Fruit fly (Drosophila melanogaster): ENCODE measurements around the gene CG43145.

The CG43145 gene

DNA sequence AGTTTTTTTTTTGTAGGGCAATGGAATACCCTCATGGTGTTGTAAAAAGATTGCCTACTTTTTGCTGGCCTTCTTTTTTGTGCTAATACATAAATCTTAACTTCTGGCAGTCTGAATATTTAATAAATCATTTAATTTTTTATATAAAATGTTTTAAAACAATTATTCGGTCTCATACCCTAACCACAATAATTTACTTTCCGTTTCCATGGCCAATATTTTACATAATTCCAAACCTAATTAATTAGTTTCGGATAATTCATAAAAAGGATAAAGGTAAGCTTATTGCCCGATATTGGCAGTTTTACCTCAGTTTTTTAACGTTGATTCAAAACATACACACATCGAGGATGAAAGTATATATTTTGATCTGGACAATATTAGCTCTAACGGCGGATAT is 1.7 kb upstream of the CG43145 start, which contains the start of gene CG42465:
Gene CG42465, plus strand, starts transcription at position 301 of the 400 bp plus-strand sequence.
- TF ChIP-seq CG10631 (GFP tag; optimal IDR thresholded peaks at IDR 0.05) (no peak), CG32006 (GFP tag; optimal IDR thresholded peaks at IDR 0.05) (no peak), CG3032 (tag; optimal IDR thresholded peaks at IDR 0.05) (no peak), CG3919 (GFP tag; optimal IDR thresholded peaks at IDR 0.05) (no peak), Sox102F (GFP tag; optimal IDR thresholded peaks at IDR 0.05) (no peak), CG16779 (tag; optimal IDR thresholded peaks at IDR 0.05) (no peak), CG8632 (GFP tag; optimal IDR thresholded peaks at IDR 0.05) (no peak), spab (GFP tag; optimal IDR thresholded peaks at IDR 0.05) (no peak), lz (GFP tag; optimal IDR thresholded peaks at IDR 0.05) (no peak), salr (GFP tag; optimal IDR thresholded peaks at IDR 0.05) (no peak), Blimp-1 (GFP tag; optimal IDR thresholded peaks at IDR 0.05) (no peak), CG6276 (GFP tag; optimal IDR thresholded peaks at IDR 0.05) (no peak), CG6163 (GFP tag; IDR thresholded peaks at IDR 0.05) (no peak), CG15336 (GFP tag; IDR thresholded peaks at IDR 0.05) (no peak), CG11294 (GFP tag; IDR thresholded peaks at IDR 0.05) (no peak), Eip75B (GFP tag; optimal IDR thresholded peaks at IDR 0.05) (no peak), Lpt (GFP tag; optimal IDR thresholded peaks at IDR 0.05) (no peak)

DNA sequence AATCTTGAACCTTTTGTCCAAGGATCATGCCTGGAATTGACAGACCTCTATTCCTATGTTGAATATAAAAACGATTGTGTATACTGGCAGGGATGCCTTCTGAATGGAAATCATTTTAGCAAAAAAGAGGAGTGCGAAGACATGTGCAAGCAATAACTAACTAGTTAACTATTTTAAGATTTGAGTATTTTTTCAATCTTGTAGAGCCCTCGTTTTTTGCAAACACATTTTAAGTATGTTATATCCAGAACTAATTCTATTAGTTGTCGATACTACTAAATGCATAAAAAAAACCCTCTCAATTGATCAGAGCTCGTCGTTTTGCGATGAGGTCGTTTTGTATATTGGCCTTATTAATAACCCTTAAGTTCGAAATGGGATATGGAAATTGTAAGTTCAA is 1.3 kb upstream of the CG43145 start, which contains the start of gene Sfp24C1:
Gene Sfp24C1, plus strand, starts transcription at position 301 of the 400 bp plus-strand sequence.
- no peak for TF ChIP-seq CG8319 (GFP tag; optimal IDR thresholded peaks at IDR 0.05)
- TF ChIP-seq CG8119 (GFP tag; IDR thresholded peaks at IDR 0.05): no peak
- no peak for TF ChIP-seq CG10631 (GFP tag; optimal IDR thresholded peaks at IDR 0.05)
- TF ChIP-seq CG9139 (GFP tag; optimal IDR thresholded peaks at IDR 0.05): no peak
- TF ChIP-seq achi (GFP tag; optimal IDR thresholded peaks at IDR 0.05): no peak
- TF ChIP-seq OdsH (GFP tag; optimal IDR thresholded peaks at IDR 0.05): no peak
- TF ChIP-seq fd59A (GFP tag; optimal IDR thresholded peaks at IDR 0.05): no peak
- TF ChIP-seq CG34406 (GFP tag; optimal IDR thresholded peaks at IDR 0.05): no peak
- no peak for TF ChIP-seq Eip78C (GFP tag)
- TF ChIP-seq CG15336 (GFP tag; IDR thresholded peaks at IDR 0.05): no peak
- TF ChIP-seq Ets96B (tag; optimal IDR thresholded peaks at IDR 0.05): no peak
- TF ChIP-seq CG6854 (GFP tag; optimal IDR thresholded peaks at IDR 0.05): no peak
- no peak for TF ChIP-seq svp (GFP tag)
- TF ChIP-seq Hr39 (GFP tag; optimal IDR thresholded peaks at IDR 0.05): no peak
- no peak for TF ChIP-seq dsx (GFP tag; optimal IDR thresholded peaks at IDR 0.05; ENCODE audit: poor library complexity, severe bottlenecking)
- no peak for TF ChIP-seq CG11902 (GFP tag; optimal IDR thresholded peaks at IDR 0.05)

DNA sequence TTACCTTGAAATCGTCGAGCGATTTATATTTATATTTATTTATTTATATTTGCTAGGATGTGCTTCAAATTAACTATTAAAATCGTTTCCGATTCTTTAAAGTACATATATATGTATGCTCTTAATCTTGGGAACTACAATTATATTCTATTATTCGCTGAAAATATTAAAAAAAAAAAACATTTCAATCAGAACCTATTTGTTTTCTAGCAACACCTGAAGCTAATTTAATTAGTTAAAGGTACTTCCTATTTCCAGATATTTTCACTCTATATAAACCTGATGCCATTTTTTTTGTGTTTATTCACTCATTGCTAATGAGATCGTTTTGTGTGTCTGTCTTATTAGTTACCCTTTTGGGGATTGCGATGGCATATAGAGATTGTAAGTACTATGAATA is 636 bp upstream of the CG43145 start, which contains the start of gene CG42467:
Gene CG42467, plus strand, starts transcription at position 301 of the 400 bp plus-strand sequence.
- no peak for TF ChIP-seq Sox14 (GFP tag; optimal IDR thresholded peaks at IDR 0.05)

DNA sequence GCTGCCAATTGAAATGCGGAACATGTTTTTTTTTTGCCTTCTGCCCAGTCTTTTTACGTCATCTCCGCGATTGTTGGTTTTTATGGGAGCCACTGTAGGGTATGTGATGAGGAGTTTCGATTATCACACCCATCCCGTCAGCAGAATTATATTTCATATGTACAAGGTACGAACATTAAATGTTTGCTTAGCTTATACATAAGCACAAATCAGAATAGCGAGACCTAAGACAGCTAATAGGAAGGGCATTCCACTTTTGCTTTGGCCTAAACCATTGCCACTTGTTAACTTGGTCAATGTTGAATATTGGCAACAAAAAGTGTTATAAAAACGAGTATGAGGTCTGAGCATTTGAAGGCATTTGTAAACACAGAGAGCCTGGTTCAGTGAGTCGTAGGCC is 1.6 kb downstream of the CG43145 start, which contains the start of gene CG2816:
Gene CG2816, plus strand, starts transcription at position 400 of the 400 bp plus-strand sequence.
- TF ChIP-seq CG6276 (GFP tag; optimal IDR thresholded peaks at IDR 0.05) (peak; percentile 90), salr (GFP tag; optimal IDR thresholded peaks at IDR 0.05) (peak; percentile 32 to 79), Ets96B (tag; optimal IDR thresholded peaks at IDR 0.05) (no peak), Sox15 (GFP tag; optimal IDR thresholded peaks at IDR 0.05) (peak; percentile 76), Hr38 (GFP tag; optimal IDR thresholded peaks at IDR 0.05) (peak; percentile 80), OdsH (GFP tag; optimal IDR thresholded peaks at IDR 0.05) (peak; percentile 86), CG10669 (GFP tag; optimal IDR thresholded peaks at IDR 0.05) (peak; percentile 56), Eip93F (GFP tag; optimal IDR thresholded peaks at IDR 0.05) (no peak), vri (GFP tag; optimal IDR thresholded peaks at IDR 0.05) (peak; percentile 91), CG9139 (GFP tag; optimal IDR thresholded peaks at IDR 0.05) (no peak), dsx (GFP tag; optimal IDR thresholded peaks at IDR 0.05; ENCODE audit: poor library complexity, severe bottlenecking) (no peak), Eip78C (GFP tag) (peak; percentile 92), acj6 (GFP tag; optimal IDR thresholded peaks at IDR 0.05) (peak; percentile 84), Sox14 (GFP tag; optimal IDR thresholded peaks at IDR 0.05) (peak; percentile 88), CG3919 (GFP tag; optimal IDR thresholded peaks at IDR 0.05) (peak; percentile 85), lz (GFP tag; optimal IDR thresholded peaks at IDR 0.05) (peak; percentile 88), dac (GFP tag; optimal IDR thresholded peaks at IDR 0.05) (peak; percentile 68), Ets21C (GFP tag; optimal IDR thresholded peaks at IDR 0.05) (peak; percentile 84), CG15336 (GFP tag; IDR thresholded peaks at IDR 0.05) (peak; percentile 93), ss (GFP tag; optimal IDR thresholded peaks at IDR 0.05) (peak in 1 of 2 experiments; percentile 54), CG8319 (GFP tag; optimal IDR thresholded peaks at IDR 0.05) (peak; percentile 28), CG7368 (GFP tag; optimal IDR thresholded peaks at IDR 0.05) (peak; percentile 80), CG6854 (GFP tag; optimal IDR thresholded peaks at IDR 0.05) (no peak), Blimp-1 (GFP tag; optimal IDR thresholded peaks at IDR 0.05) (peak; percentile 54), CG6792 (GFP tag; optimal IDR thresholded peaks at IDR 0.05) (peak; percentile 81), CG4318 (GFP tag; optimal IDR thresholded peaks at IDR 0.05) (peak; percentile 67), pdm3 (GFP tag; optimal IDR thresholded peaks at IDR 0.05) (peak; percentile 88)
